Worm (Caenorhabditis elegans): ENCODE results near the gene snr-5.

DNA sequence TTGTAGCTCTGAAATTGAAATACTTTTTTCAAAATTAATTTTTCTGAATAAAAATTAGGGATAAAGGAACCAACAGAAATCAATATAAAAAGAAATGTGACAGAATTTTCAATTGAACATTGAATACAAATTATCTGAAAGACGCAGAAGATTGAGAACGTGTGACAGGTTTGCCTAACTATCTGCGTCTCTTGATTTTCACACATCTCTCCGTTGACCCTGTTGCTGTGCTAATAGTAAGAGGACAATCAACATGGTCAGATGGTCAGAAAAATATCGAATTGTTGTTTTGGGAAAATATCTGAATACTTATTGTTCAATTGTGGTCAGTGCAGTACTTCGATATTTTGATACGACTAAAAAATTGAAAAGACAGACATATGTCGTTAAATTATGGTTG is 49.8 kb downstream of the snr-5 start, which contains the start of gene ZK688.7:
- TF ChIP-seq ceh-14 (tag; optimal IDR thresholded peaks at IDR 0.05) (no peak), nfya-1 (tag; optimal IDR thresholded peaks at IDR 0.05) (no peak), sox-2 (GFP tag; IDR thresholded peaks at IDR 0.05) (no peak), unc-55 (GFP tag; optimal IDR thresholded peaks at IDR 0.05) (no peak), unc-86 (tag; optimal IDR thresholded peaks at IDR 0.05) (no peak), mec-3 (tag; optimal IDR thresholded peaks at IDR 0.05; ENCODE audit: borderline replicate concordance) (no peak), pros-1 (tag; optimal IDR thresholded peaks at IDR 0.05) (no peak), pat-9 (tag; optimal IDR thresholded peaks at IDR 0.05) (no peak)
